Worm (Caenorhabditis elegans) whole organism, late embryonic: ENCODE results near the gene sri-18.

Experiments used
- C08G9.2 ChIP-seq: sonication (generic microtip); optimal IDR thresholded peaks from 2 replicates; lab custom pipeline; 2016; ENCODE audit warnings: mild to moderate bottlenecking, missing genetic modification characterization, moderate library complexity, missing compliant biosample characterization
- C38D4.7 ChIP-seq: fragments of 200-800 bp; sonication (Bioruptor generic); optimal IDR thresholded peaks from 2 replicates; lab custom pipeline; 2018; ENCODE audit warnings: mild to moderate bottlenecking, missing genetic modification characterization, moderate library complexity, missing compliant biosample characterization
- K09A11.1 ChIP-seq: sonication (generic microtip); optimal IDR thresholded peaks from 2 replicates; lab custom pipeline; 2017; ENCODE audit warnings: antibody characterized with exemption, mild to moderate bottlenecking, missing genetic modification characterization, missing compliant biosample characterization; ENCODE audit not compliant: insufficient read depth
- ahr-1 ChIP-seq: sonication (generic microtip); optimal IDR thresholded peaks from 2 replicates; lab custom pipeline; 2016; ENCODE audit warnings: missing genetic modification characterization, missing compliant biosample characterization
- ama-1 ChIP-seq: fragments of 150-350 bp; optimal IDR thresholded peaks from 2 replicates; lab custom pipeline; 2014
- ceh-18 ChIP-seq: sonication (generic microtip); optimal IDR thresholded peaks from 2 replicates; lab custom pipeline; 2016; ENCODE audit warnings: missing genetic modification characterization, missing compliant biosample characterization
- ceh-2 ChIP-seq: sonication (generic microtip); optimal IDR thresholded peaks from 2 replicates; lab custom pipeline; 2016; ENCODE audit warnings: missing genotype, missing genetic modification characterization, missing compliant biosample characterization
- ceh-6 ChIP-seq: fragments of 200-800 bp; sonication (Bioruptor generic); optimal IDR thresholded peaks from 2 replicates; lab custom pipeline; 2018; ENCODE audit warnings: mild to moderate bottlenecking, missing genetic modification characterization, missing compliant biosample characterization
- ceh-9 ChIP-seq: sonication (generic microtip); optimal IDR thresholded peaks from 2 replicates; lab custom pipeline; 2016; ENCODE audit warnings: mild to moderate bottlenecking, missing genetic modification characterization, inconsistent platforms, missing compliant biosample characterization
- dmd-4 ChIP-seq: sonication (generic microtip); optimal IDR thresholded peaks from 2 replicates; lab custom pipeline; 2016; ENCODE audit warnings: borderline replicate concordance, missing genetic modification characterization, missing compliant biosample characterization
- ets-4 ChIP-seq: sonication (generic microtip); optimal IDR thresholded peaks from 2 replicates; lab custom pipeline; 2016; ENCODE audit warnings: missing genetic modification characterization, missing compliant biosample characterization
- fkh-10 ChIP-seq: fragments of 150-350 bp; optimal IDR thresholded peaks from 2 replicates; lab custom pipeline; 2014; ENCODE audit warnings: missing biosample characterization, missing genetic modification reagents, missing genetic modification characterization
- fkh-6 ChIP-seq: sonication (generic microtip); optimal IDR thresholded peaks from 2 replicates; lab custom pipeline; 2016; ENCODE audit warnings: missing genetic modification characterization, missing compliant biosample characterization
- hlh-13 ChIP-seq: fragments of 200-800 bp; sonication (Bioruptor generic); optimal IDR thresholded peaks from 2 replicates; lab custom pipeline; 2018; ENCODE audit warnings: mild to moderate bottlenecking, missing genetic modification characterization, missing compliant biosample characterization
- hlh-15 ChIP-seq: sonication (generic microtip); optimal IDR thresholded peaks from 2 replicates; lab custom pipeline; 2016; ENCODE audit warnings: missing genetic modification characterization, missing compliant biosample characterization
- hlh-30 ChIP-seq: sonication (generic microtip); optimal IDR thresholded peaks from 2 replicates; lab custom pipeline; 2017; ENCODE audit warnings: antibody characterized with exemption, missing genetic modification characterization, missing compliant biosample characterization; ENCODE audit not compliant: insufficient read depth
- hlh-6 ChIP-seq: sonication (generic microtip); optimal IDR thresholded peaks from 2 replicates; lab custom pipeline; 2016; ENCODE audit warnings: missing genotype, missing genetic modification characterization, missing compliant biosample characterization
- lim-6 ChIP-seq: sonication (generic microtip); optimal IDR thresholded peaks from 2 replicates; lab custom pipeline; 2016; ENCODE audit warnings: missing genetic modification characterization, missing compliant biosample characterization
- lin-11 ChIP-seq: fragments of 200-800 bp; sonication (Bioruptor generic); optimal IDR thresholded peaks from 2 replicates; lab custom pipeline; 2018; ENCODE audit warnings: mild to moderate bottlenecking, missing genetic modification characterization, missing compliant biosample characterization
- mec-3 ChIP-seq: sonication (generic microtip); optimal IDR thresholded peaks from 2 replicates; lab custom pipeline; 2016; ENCODE audit warnings: borderline replicate concordance, missing genetic modification characterization, missing compliant biosample characterization
- nfya-1 ChIP-seq: sonication (generic microtip); optimal IDR thresholded peaks from 2 replicates; lab custom pipeline; 2017; ENCODE audit warnings: missing genetic modification characterization, mild to moderate bottlenecking, missing compliant biosample characterization, antibody characterized with exemption, moderate library complexity
- pag-3 ChIP-seq: sonication (generic microtip); optimal IDR thresholded peaks from 2 replicates; lab custom pipeline; 2016; ENCODE audit warnings: missing compliant biosample characterization, missing genetic modification characterization, borderline replicate concordance
- pat-9 ChIP-seq: fragments of 200-800 bp; sonication (Bioruptor generic); optimal IDR thresholded peaks from 2 replicates; lab custom pipeline; 2018; ENCODE audit warnings: mild to moderate bottlenecking, missing genetic modification characterization, moderate library complexity, missing compliant biosample characterization
- pqm-1 ChIP-seq: sonication (generic microtip); optimal IDR thresholded peaks from 2 replicates; lab custom pipeline; 2016; ENCODE audit warnings: missing genetic modification characterization, missing compliant biosample characterization
- sox-2 ChIP-seq: fragments of 200-800 bp; sonication (Bioruptor generic); IDR thresholded peaks from 2 replicates; pipeline ENCODE4 v1.3.6; 2022; ENCODE audit warnings: missing genetic modification reagents, missing genetic modification characterization, missing compliant biosample characterization
- tbx-2 ChIP-seq: sonication (generic microtip); optimal IDR thresholded peaks from 2 replicates; lab custom pipeline; 2016; ENCODE audit warnings: missing genetic modification characterization, missing compliant biosample characterization
- unc-42 ChIP-seq: sonication (generic microtip); optimal IDR thresholded peaks from 2 replicates; lab custom pipeline; 2016; ENCODE audit warnings: missing genotype, missing genetic modification characterization, missing compliant biosample characterization
- zip-5 ChIP-seq: sonication (generic microtip); optimal IDR thresholded peaks from 2 replicates; lab custom pipeline; 2016; ENCODE audit warnings: missing genetic modification characterization, missing compliant biosample characterization

The sri-18 gene

DNA sequence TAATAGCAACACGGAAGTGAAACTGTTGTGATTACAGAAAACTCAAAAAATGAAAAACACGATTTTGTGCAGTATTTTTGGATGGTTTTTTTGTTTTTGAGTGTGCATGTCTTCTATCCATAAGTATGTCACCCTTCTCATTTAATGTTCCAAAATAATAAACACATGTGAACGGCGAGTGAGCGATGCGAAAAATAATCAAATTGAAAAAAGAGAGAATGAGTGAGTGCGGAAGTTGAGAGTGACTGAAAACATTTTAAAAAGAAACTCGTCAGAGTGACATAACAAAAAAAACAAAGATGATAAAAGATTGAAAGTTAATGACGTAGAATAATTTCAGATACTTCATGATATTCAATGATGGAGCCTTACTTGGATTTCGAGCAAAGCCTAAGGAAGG lies 10.8 kb downstream of the sri-18 start:
- no peak for TF ChIP-seq ets-4
- no peak for TF ChIP-seq lim-6 (tag; lab: Kevin White, UChicago)
- TF ChIP-seq ahr-1 (tag; lab: Kevin White, UChicago) = no peak
- TF ChIP-seq tbx-2 (tag; lab: Kevin White, UChicago) = no peak
- no peak for TF ChIP-seq ceh-6 (GFP tag; lab: Kevin White, UChicago)

DNA sequence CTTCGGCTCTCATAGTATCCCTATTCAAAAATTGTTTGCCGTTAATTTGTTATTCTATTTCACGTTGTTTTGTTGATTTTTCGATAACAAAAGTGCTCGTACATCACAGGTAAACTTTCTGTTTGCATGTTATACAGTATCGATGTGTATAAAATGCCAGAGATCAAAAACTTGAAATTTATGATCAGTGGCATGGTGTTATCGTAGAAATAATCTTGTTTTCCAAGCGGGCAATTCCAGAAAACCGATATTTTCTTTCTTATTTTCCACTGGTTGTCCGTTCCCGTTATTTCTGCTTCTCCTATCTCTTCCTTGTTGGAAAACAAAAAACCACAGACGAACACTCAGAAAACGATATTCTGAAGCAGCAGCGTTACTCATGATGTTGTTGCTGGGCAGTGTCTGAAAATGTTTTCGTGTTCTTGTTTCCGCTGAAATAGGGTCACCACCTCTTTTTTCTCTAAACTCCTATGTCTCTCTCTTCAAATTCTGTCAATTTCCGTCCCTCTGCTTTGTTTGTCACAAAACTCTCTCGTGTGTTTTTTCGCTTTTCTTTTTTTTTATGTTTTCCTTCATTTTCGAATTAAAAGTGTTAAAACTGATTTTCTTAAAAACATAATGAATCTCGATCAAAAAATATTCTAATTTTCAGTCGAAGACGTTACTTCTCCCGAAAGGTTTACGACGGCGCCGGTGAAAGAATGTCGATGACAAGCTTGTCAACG lies 11.9 kb downstream of the sri-18 start, which contains the start of gene akt-1:
Gene akt-1, plus strand, starts transcription at position 651 of the 725 bp plus-strand sequence.
- no peak for TF ChIP-seq ceh-2 (tag; lab: Kevin White, UChicago)
- TF ChIP-seq C08G9.2 (tag; lab: Kevin White, UChicago) = no peak
- TF ChIP-seq lin-11 (tag; lab: Kevin White, UChicago) = no peak

DNA sequence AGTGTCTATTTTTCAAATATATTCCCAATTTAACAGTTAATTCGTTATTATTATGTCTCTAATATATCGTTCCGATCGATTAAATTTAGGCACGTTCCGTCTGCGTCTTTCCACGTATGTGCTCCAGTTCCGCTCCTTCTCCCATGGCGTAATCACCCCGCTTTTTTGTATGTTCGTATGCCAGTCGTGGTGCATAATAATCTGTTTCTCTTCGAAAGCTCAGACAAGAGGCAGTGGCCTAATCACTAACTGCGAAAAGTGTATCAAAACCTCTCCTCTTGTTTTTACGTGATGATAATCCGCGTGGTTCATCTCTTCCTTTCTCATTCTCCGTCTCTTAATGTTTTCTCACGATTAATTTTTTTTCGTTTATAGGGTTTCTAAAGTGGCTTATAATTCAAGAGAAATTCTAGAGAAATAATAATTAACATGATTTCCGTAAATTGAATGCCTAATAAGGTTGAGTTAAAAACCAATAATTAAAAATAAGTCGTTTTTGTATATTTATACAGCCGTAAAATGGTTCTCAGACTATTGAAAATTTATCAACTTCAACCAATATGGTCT lies 12.6 kb downstream of the sri-18 start:
- TF ChIP-seq nfya-1 (tag; lab: Kevin White, UChicago) (no peak), hlh-13 (GFP tag; lab: Kevin White, UChicago) (no peak), K09A11.1 (tag; lab: Kevin White, UChicago) (no peak), hlh-6 (tag; lab: Kevin White, UChicago) (no peak), lim-6 (tag; lab: Kevin White, UChicago) (no peak), sox-2 (GFP tag; lab: Robert Waterston, UW) (no peak), zip-5 (tag; lab: Kevin White, UChicago) (no peak), C38D4.7 (GFP tag; lab: Kevin White, UChicago) (no peak), pat-9 (tag; lab: Kevin White, UChicago) (no peak), ceh-9 (tag; lab: Kevin White, UChicago) (no peak), ceh-18 (no peak), C08G9.2 (tag; lab: Kevin White, UChicago) (no peak), mec-3 (tag; lab: Kevin White, UChicago) (no peak), lin-11 (tag; lab: Kevin White, UChicago) (no peak), ama-1 (lab: Kevin White, UChicago) (no peak), hlh-15 (tag; lab: Kevin White, UChicago) (no peak), fkh-10 (GFP tag; lab: Kevin White, UChicago) (no peak)

DNA sequence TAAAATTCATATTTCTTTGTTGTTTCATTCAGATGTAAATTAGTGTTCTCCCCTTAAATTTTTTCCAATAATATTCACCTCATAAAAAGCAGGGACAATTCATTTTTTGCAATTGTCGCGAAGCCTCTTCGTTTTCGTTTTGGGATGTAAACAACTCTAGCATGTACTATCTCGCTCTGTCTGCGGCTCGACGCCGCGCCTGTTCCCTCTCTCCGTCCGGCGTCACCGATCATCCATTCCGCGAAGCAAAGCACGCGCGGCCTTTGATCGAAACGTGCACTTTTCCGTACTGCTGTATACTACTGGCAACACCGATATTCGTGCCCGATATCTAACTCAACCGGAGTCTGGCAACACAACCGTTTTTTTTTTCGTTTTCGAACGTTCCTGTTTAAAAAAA lies 13.4 kb downstream of the sri-18 start:
- TF ChIP-seq fkh-6 (no peak), pag-3 (no peak)

DNA sequence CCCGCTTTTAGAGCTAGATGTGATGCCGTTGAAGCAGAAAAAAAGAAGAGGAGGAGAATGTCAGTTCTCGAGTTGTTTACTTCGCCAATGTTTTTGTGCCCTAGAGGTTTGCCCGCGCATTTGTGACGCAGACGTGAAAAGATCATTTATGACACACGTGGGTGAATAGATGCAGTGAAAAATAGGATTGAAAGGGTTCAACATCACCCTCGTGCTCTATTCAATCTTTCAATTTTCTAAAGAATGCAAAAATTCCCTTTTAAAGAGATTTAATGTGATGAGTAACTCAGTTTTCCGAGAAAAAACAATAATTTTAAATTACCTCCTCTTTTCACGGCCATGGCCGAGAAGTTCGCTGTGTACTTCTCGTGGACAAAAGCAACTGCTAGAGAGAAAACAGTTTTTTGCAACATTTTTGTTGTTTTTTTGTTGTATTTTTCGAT lies 13.9 kb downstream of the sri-18 start:
- TF ChIP-seq dmd-4 (tag; lab: Kevin White, UChicago) (no peak), unc-42 (peak; percentile 17), hlh-30 (tag; lab: Kevin White, UChicago) (peak; percentile 2)

DNA sequence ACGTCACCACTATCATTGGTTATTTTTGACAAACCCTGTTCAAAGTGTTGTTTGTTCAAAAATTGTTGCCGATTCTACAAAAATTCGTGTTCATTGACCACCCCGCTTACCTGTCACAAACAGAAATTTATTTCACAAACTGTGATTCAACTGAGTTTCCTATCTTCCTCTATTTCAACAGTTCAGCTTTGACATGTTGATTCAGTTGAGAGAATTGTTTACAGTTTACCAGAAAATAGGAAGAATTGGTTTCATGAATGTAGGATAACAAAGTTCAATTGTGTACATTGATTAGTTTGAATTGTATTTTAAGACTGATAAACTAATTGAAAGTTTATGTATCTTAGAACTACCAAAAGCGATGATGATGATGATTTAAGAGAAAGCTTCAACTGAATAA lies 14.7 kb downstream of the sri-18 start:
- TF ChIP-seq lin-11 (tag; lab: Kevin White, UChicago) = no peak
- no peak for TF ChIP-seq pqm-1
- TF ChIP-seq ceh-18 = no peak
